Worm (Caenorhabditis elegans) whole organism, L2 larva: ENCODE measurements around the gene pigs-1.

Source experiments
- C34F6.9 ChIP-seq: fragments of 150-350 bp; optimal IDR thresholded peaks from 2 replicates; lab custom pipeline; 2014; ENCODE audit warnings: missing biosample characterization, missing genetic modification characterization
- F13H6.1 ChIP-seq: sonication (generic microtip); optimal IDR thresholded peaks from 2 replicates; lab custom pipeline; 2016; ENCODE audit warnings: missing genetic modification characterization, missing compliant biosample characterization
- R02D3.7 ChIP-seq: fragments of 150-350 bp; optimal IDR thresholded peaks from 2 replicates; lab custom pipeline; 2014; ENCODE audit warnings: missing biosample characterization, missing genetic modification characterization
- Y55F3AM.14 ChIP-seq: fragments of 200-800 bp; sonication (Bioruptor generic); optimal IDR thresholded peaks from 2 replicates; lab custom pipeline; 2018; ENCODE audit warnings: mild to moderate bottlenecking, missing genetic modification characterization, missing compliant biosample characterization
- ZK546.5 ChIP-seq: sonication (generic microtip); optimal IDR thresholded peaks from 2 replicates; lab custom pipeline; 2017; ENCODE audit warnings: missing biosample characterization, missing genetic modification characterization
- aly-2 ChIP-seq: fragments of 150-350 bp; optimal IDR thresholded peaks from 2 replicates; lab custom pipeline; 2014; ENCODE audit warnings: missing biosample characterization, missing genetic modification characterization
- ama-1 ChIP-seq: fragments of 150-350 bp; optimal IDR thresholded peaks from 2 replicates; lab custom pipeline; 2018; ENCODE audit warnings: inconsistent platforms
- blmp-1 ChIP-seq: sonication (generic microtip); optimal IDR thresholded peaks from 2 replicates; lab custom pipeline; 2017; ENCODE audit warnings: missing genetic modification characterization, mild to moderate bottlenecking, missing compliant biosample characterization, antibody characterized with exemption, moderate library complexity; ENCODE audit not compliant: insufficient read depth
- ceh-16 ChIP-seq: fragments of 150-350 bp; optimal IDR thresholded peaks from 2 replicates; lab custom pipeline; 2014; ENCODE audit warnings: missing biosample characterization, missing genetic modification characterization
- ceh-82 ChIP-seq: fragments of 150-350 bp; optimal IDR thresholded peaks from 2 replicates; lab custom pipeline; 2014; ENCODE audit warnings: missing biosample characterization, missing genetic modification characterization
- crh-2 ChIP-seq: sonication (generic microtip); optimal IDR thresholded peaks from 2 replicates; lab custom pipeline; 2017; ENCODE audit warnings: missing biosample characterization, missing genetic modification characterization
- egl-27 ChIP-seq: sonication (generic microtip); optimal IDR thresholded peaks from 3 replicates; lab custom pipeline; 2017; ENCODE audit warnings: missing biosample characterization, missing genetic modification reagents, missing genetic modification characterization
- fos-1 ChIP-seq: fragments of 150-350 bp; optimal IDR thresholded peaks from 2 replicates; lab custom pipeline; 2014; ENCODE audit warnings: missing biosample characterization, missing genetic modification characterization
- gmeb-1 ChIP-seq: fragments of 150-350 bp; optimal IDR thresholded peaks from 2 replicates; lab custom pipeline; 2014; ENCODE audit warnings: missing biosample characterization, missing genetic modification characterization
- lin-39 ChIP-seq: fragments of 150-350 bp; optimal IDR thresholded peaks from 2 replicates; lab custom pipeline; 2014; ENCODE audit warnings: missing biosample characterization, missing genetic modification reagents, missing genetic modification characterization
- lsy-2 ChIP-seq, 2 experiments: fragments of 150-350 bp in 1 of 2; sonication (generic microtip) in 1 of 2; optimal IDR thresholded peaks; 2 replicates each; lab custom pipeline; 2014 to 2017; ENCODE audit warnings: missing biosample characterization in 2 of 2, missing genetic modification characterization in 2 of 2
- mbf-1 ChIP-seq: sonication (generic microtip); optimal IDR thresholded peaks from 2 replicates; lab custom pipeline; 2017; ENCODE audit warnings: missing biosample characterization, missing genetic modification characterization
- mdl-1 ChIP-seq, 2 experiments: fragments of 150-350 bp in 1 of 2; sonication (generic microtip) in 1 of 2; optimal IDR thresholded peaks; 2 replicates each; lab custom pipeline; 2017; ENCODE audit warnings: missing biosample characterization in 2 of 2, missing genetic modification characterization in 2 of 2
- nhr-10 ChIP-seq: sonication (generic microtip); optimal IDR thresholded peaks from 2 replicates; lab custom pipeline; 2017; ENCODE audit warnings: missing biosample characterization, missing genetic modification characterization
- nhr-11 ChIP-seq: fragments of 150-350 bp; optimal IDR thresholded peaks from 2 replicates; lab custom pipeline; 2014; ENCODE audit warnings: missing biosample characterization, missing genetic modification characterization
- nhr-12 ChIP-seq: fragments of 150-350 bp; optimal IDR thresholded peaks from 2 replicates; lab custom pipeline; 2014; ENCODE audit warnings: missing biosample characterization, missing genetic modification characterization
- nhr-129 ChIP-seq: fragments of 150-350 bp; optimal IDR thresholded peaks from 2 replicates; lab custom pipeline; 2014; ENCODE audit warnings: missing biosample characterization, missing genetic modification characterization
- nhr-23 ChIP-seq: fragments of 150-350 bp; optimal IDR thresholded peaks from 2 replicates; lab custom pipeline; 2014; ENCODE audit warnings: missing biosample characterization, missing genetic modification reagents, missing genetic modification characterization
- nhr-237 ChIP-seq: fragments of 150-350 bp; optimal IDR thresholded peaks from 2 replicates; lab custom pipeline; 2014; ENCODE audit warnings: missing biosample characterization, missing genetic modification characterization
- nhr-25 ChIP-seq: fragments of 150-350 bp; sonication (generic microtip); optimal IDR thresholded peaks from 3 replicates; lab custom pipeline; 2014; ENCODE audit warnings: missing biosample characterization, missing genetic modification characterization
- nhr-77 ChIP-seq: fragments of 150-350 bp; optimal IDR thresholded peaks from 2 replicates; lab custom pipeline; 2014; ENCODE audit warnings: missing biosample characterization, missing genetic modification characterization
- peb-1 ChIP-seq: fragments of 150-350 bp; optimal IDR thresholded peaks from 2 replicates; lab custom pipeline; 2014; ENCODE audit warnings: missing biosample characterization, missing genetic modification characterization
- sem-4 ChIP-seq: fragments of 150-350 bp; optimal IDR thresholded peaks from 2 replicates; lab custom pipeline; 2014; ENCODE audit warnings: missing biosample characterization, missing genetic modification reagents, missing genetic modification characterization
- sma-3 ChIP-seq: sonication (generic microtip); optimal IDR thresholded peaks from 2 replicates; lab custom pipeline; 2016; ENCODE audit warnings: missing genetic modification reagents, missing genetic modification characterization, missing compliant biosample characterization
- sma-9 ChIP-seq, 2 experiments: fragments of 150-350 bp in 1 of 2; sonication (generic microtip) in 1 of 2; optimal IDR thresholded peaks; 2 replicates each; lab custom pipeline; 2014 to 2016; ENCODE audit warnings: missing genetic modification characterization in 2 of 2, mild to moderate bottlenecking in 1 of 2, missing biosample characterization in 1 of 2, missing compliant biosample characterization in 1 of 2, missing genetic modification reagents in 1 of 2, moderate library complexity in 1 of 2
- snpc-4 ChIP-seq: fragments of 150-350 bp; optimal IDR thresholded peaks from 2 replicates; lab custom pipeline; 2014; ENCODE audit warnings: missing biosample characterization, missing genetic modification characterization
- unc-39 ChIP-seq: fragments of 150-350 bp; optimal IDR thresholded peaks from 2 replicates; lab custom pipeline; 2014; ENCODE audit warnings: missing biosample characterization, missing genetic modification characterization
- unc-62 ChIP-seq: fragments of 150-350 bp; optimal IDR thresholded peaks from 2 replicates; lab custom pipeline; 2014; ENCODE audit warnings: missing biosample characterization, missing genetic modification reagents, missing genetic modification characterization
- zag-1 ChIP-seq: fragments of 150-350 bp; optimal IDR thresholded peaks from 2 replicates; lab custom pipeline; 2014; ENCODE audit warnings: missing biosample characterization, missing genetic modification characterization
- ztf-1 ChIP-seq: fragments of 200-800 bp; sonication (Bioruptor generic); conservative IDR thresholded peaks from 2 replicates; pipeline ENCODE4 v1.3.6; 2022; ENCODE audit warnings: missing genetic modification characterization, missing compliant biosample characterization
- ztf-11 ChIP-seq: sonication (generic microtip); optimal IDR thresholded peaks from 2 replicates; lab custom pipeline; 2017; ENCODE audit warnings: missing biosample characterization, missing genetic modification characterization
- ztf-4 ChIP-seq: fragments of 150-350 bp; optimal IDR thresholded peaks from 2 replicates; lab custom pipeline; 2014; ENCODE audit warnings: missing biosample characterization, missing genetic modification characterization

Gene pigs-1

DNA sequence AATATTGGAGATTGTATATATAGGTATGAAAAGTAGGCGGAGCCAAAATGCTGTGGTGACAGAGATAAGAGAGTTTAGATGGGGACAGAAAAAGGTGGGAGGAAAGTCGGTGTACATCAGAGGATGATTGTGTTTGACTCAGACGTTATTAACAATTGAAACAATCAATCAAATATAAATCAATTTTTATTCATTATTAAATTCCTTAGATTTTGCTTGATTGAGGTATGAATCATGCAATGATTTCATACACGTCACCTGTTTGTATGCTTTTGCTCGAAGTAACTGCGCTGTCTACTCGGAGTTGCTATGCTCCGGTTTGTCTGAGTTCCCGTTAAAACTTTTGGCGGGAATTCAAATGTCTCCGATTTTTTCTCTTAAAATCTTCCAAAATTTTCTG is 33.7 kb downstream of the pigs-1 start, which contains the start of gene C04G2.10:
Gene C04G2.10 (plus strand): TSS at position 301 of the 400 bp plus-strand sequence.
- TF ChIP-seq nhr-10 (no peak), nhr-12 (tag; lab: Kevin White, UChicago) (no peak), lsy-2 (tag; optimal IDR thresholded peaks at IDR 0.05; lab: Kevin White, UChicago) (no peak), crh-2 (tag; lab: Kevin White, UChicago) (no peak), blmp-1 (no peak), ztf-1 (no peak), nhr-23 (tag; lab: Kevin White, UChicago) (no peak), snpc-4 (tag; lab: Kevin White, UChicago) (no peak), mdl-1 (tag; optimal IDR thresholded peaks at IDR 0.05; lab: Kevin White, UChicago) (no peak), unc-62 (GFP tag; lab: Kevin White, UChicago) (no peak), ceh-16 (no peak), nhr-25 (tag; lab: Kevin White, UChicago) (no peak), gmeb-1 (no peak), sem-4 (tag; lab: Kevin White, UChicago) (no peak), ceh-82 (tag; lab: Kevin White, UChicago) (no peak), unc-39 (no peak), ZK546.5 (no peak), zag-1 (tag; lab: Kevin White, UChicago) (no peak), R02D3.7 (no peak)

DNA sequence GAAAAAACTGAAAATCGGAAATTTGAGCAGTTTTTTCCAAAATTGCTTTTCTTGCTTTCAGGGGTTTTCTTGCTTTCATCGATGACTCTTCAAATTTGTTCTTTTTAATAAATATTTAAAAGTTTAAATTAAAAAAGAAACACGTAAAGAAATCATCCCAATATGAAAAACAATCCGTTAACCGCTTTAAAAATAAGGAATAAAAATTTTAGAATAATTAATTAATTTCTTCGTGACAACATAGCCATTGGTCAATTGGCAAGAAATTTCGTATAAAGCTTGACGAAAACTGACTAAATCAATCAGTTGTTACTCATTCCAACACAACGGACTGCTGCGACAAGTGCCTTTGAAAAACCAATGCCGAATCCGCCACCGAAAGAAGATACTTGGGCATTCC is 36.3 kb downstream of the pigs-1 start, which contains the start of gene nsph-3.2:
Gene nsph-3.2 (plus strand): TSS at position 301 of the 400 bp plus-strand sequence.
- TF ChIP-seq sem-4 (tag; lab: Kevin White, UChicago) = no peak
- no peak for TF ChIP-seq nhr-11
- TF ChIP-seq lsy-2 (tag; optimal IDR thresholded peaks at IDR 0.05; lab: Kevin White, UChicago) = no peak
- no peak for TF ChIP-seq nhr-77
- no peak for TF ChIP-seq snpc-4 (tag; lab: Kevin White, UChicago)
- TF ChIP-seq blmp-1 = no peak
- no peak for TF ChIP-seq ztf-4 (tag; lab: Kevin White, UChicago)
- TF ChIP-seq Y55F3AM.14 = no peak

DNA sequence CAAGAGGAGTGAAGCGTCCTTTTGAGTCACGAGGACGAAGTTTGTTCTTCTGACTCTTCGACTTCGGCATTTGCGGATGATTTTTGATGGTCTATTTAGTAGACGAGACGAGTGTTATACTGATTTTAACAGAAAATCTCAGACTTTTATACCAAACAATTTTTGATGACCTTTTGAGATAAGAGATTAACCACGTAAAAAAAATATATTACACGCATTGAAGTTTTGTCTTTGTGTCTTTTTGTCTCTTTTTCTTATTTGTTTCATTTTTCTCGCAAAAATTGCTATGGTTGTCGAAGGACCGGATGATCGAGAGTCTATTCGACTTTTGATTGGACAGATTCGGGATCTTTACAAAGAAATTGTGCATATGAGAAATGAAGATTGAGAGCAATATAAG is 37.4 kb downstream of the pigs-1 start, which contains the start of gene spch-1:
Gene spch-1 (minus strand): TSS at position 101 of the 400 bp plus-strand sequence.
- TF ChIP-seq lsy-2 (tag; optimal IDR thresholded peaks at IDR 0.05; lab: Kevin White, UChicago) (no peak), ztf-1 (no peak), mdl-1 (tag; optimal IDR thresholded peaks at IDR 0.05; lab: Kevin White, UChicago) (no peak), sma-9 (GFP tag; optimal IDR thresholded peaks at IDR 0.05; lab: Kevin White, UChicago) (no peak), sma-9 (tag; optimal IDR thresholded peaks at IDR 0.05; lab: Kevin White, UChicago) (no peak), peb-1 (tag; lab: Kevin White, UChicago) (no peak), nhr-129 (tag; lab: Kevin White, UChicago) (no peak), sma-3 (no peak), C34F6.9 (tag; lab: Kevin White, UChicago) (no peak), ceh-16 (no peak), gmeb-1 (no peak), unc-62 (GFP tag; lab: Kevin White, UChicago) (no peak), aly-2 (tag; lab: Kevin White, UChicago) (no peak)
- TF ChIP-seq, all 48 proteins: peak for 0

DNA sequence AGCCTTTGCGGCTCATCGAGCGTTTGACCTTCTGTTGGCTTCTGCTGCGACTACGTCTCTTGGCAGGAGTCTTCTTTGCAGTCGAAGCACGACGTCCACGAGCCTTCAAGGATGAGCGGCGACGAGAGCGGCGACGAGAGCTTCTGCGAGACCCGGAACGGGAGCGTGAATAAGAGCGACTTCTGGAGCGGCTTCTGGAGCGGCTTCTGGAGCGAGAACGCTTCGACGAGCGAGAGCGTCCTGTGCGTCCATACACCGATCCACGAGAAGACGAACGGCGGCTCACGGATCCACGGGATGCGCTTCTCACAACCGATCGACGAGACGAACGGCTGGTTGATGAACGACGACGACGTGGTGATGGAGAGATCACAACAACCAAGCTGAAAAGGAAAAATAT is 38.0 kb downstream of the pigs-1 start:
- no peak for TF ChIP-seq ztf-1
- TF ChIP-seq unc-62 (GFP tag; lab: Kevin White, UChicago) = no peak
- TF ChIP-seq F13H6.1 (tag; lab: Kevin White, UChicago) = no peak
- TF ChIP-seq ama-1 (lab: Kevin White, UChicago) = no peak
- TF ChIP-seq mbf-1 (tag; lab: Kevin White, UChicago) = no peak
- no peak for TF ChIP-seq unc-39
- no peak for TF ChIP-seq gmeb-1
- TF ChIP-seq lin-39 = no peak

DNA sequence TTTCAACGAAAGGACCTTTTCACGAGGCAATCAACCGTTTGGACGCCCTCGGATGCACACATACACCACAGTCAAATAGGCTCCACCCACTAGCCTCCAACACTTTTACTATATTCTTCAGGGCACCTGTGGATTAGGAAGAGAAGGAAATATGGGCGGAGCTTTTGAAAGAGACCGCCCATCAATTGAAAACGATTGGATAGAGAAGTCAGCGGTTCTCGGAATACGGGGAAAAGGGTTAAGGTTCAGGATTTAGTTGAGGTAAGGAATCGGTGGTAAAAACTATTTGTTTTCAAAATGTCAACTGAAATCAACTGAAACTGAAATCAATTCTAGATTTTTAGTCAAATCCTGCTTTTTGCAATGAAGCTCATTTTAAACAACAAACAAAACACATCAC is 38.4 kb downstream of the pigs-1 start, which contains the start of gene egl-38:
Gene egl-38 (minus strand): TSS at position 101 of the 400 bp plus-strand sequence.
- no peak for TF ChIP-seq lsy-2 (tag; optimal IDR thresholded peaks at IDR 0.05; lab: Kevin White, UChicago)
- TF ChIP-seq nhr-10 = no peak
- TF ChIP-seq ztf-11 = no peak
- no peak for TF ChIP-seq nhr-77
- no peak for TF ChIP-seq sma-3
- TF ChIP-seq egl-27 (tag; lab: Kevin White, UChicago) = no peak
- no peak for TF ChIP-seq ama-1 (lab: Kevin White, UChicago)
- TF ChIP-seq nhr-129 (tag; lab: Kevin White, UChicago) = no peak
- no peak for TF ChIP-seq ztf-4 (tag; lab: Kevin White, UChicago)
- no peak for TF ChIP-seq ztf-1
- TF ChIP-seq gmeb-1 = no peak
- TF ChIP-seq nhr-25 (tag; lab: Kevin White, UChicago) = no peak
- TF ChIP-seq sma-9 (GFP tag; optimal IDR thresholded peaks at IDR 0.05; lab: Kevin White, UChicago) = no peak
- TF ChIP-seq sma-9 (tag; optimal IDR thresholded peaks at IDR 0.05; lab: Kevin White, UChicago) = no peak
- no peak for TF ChIP-seq nhr-237 (tag; lab: Kevin White, UChicago)
- no peak for TF ChIP-seq fos-1 (tag; lab: Kevin White, UChicago)
- no peak for TF ChIP-seq sem-4 (tag; lab: Kevin White, UChicago)
